Worm (Caenorhabditis elegans) whole organism, young adult: ENCODE data around the gene D1014.6.
A peak's percentile ranks its signal among the peaks of the same experiment; 100 is the strongest.

ENCODE experiments used
- D2030.7 ChIP-seq: fragments of 200-800 bp; sonication (Bioruptor generic); IDR thresholded peaks from 2 replicates; pipeline ENCODE4 v1.3.6; 2022; ENCODE audit warnings: missing genetic modification reagents, missing genetic modification characterization, missing compliant biosample characterization
- F37B4.10 ChIP-seq: fragments of 200-800 bp; sonication (Bioruptor generic); IDR thresholded peaks from 2 replicates; pipeline ENCODE4 v1.3.6; 2022; ENCODE audit warnings: missing genetic modification characterization, missing compliant biosample characterization
- F49E8.2 ChIP-seq: sonication (generic microtip); optimal IDR thresholded peaks from 3 replicates; lab custom pipeline; 2017; ENCODE audit warnings: missing genetic modification characterization, mild to moderate bottlenecking, missing compliant biosample characterization, antibody characterized with exemption, moderate library complexity; ENCODE audit not compliant: insufficient read depth
- F55B11.4 ChIP-seq: sonication (generic microtip); optimal IDR thresholded peaks from 2 replicates; lab custom pipeline; 2016; ENCODE audit warnings: missing compliant biosample characterization, missing genetic modification characterization, borderline replicate concordance; ENCODE audit not compliant: insufficient read depth
- K11D2.4 ChIP-seq: fragments of 200-800 bp; sonication (Bioruptor generic); IDR thresholded peaks from 2 replicates; pipeline ENCODE4 v1.3.6; 2022; ENCODE audit warnings: missing genetic modification reagents, missing genetic modification characterization, missing compliant biosample characterization
- Y53F4B.3 ChIP-seq: fragments of 200-800 bp; sonication (Bioruptor generic); IDR thresholded peaks from 2 replicates; pipeline ENCODE4 v1.3.6; 2022; ENCODE audit warnings: missing genetic modification reagents, missing genetic modification characterization, missing compliant biosample characterization
- Y56A3A.18 ChIP-seq: fragments of 200-800 bp; sonication (Bioruptor generic); IDR thresholded peaks from 2 replicates; pipeline ENCODE4 v1.3.6; 2022; ENCODE audit warnings: missing genetic modification reagents, missing genetic modification characterization, missing compliant biosample characterization
- Y79H2A.3 ChIP-seq: fragments of 200-800 bp; sonication (Bioruptor generic); conservative IDR thresholded peaks from 2 replicates; pipeline ENCODE4 v1.3.6; 2022; ENCODE audit warnings: missing genetic modification reagents, missing genetic modification characterization, missing compliant biosample characterization
- ZK185.1 ChIP-seq: sonication (generic microtip); optimal IDR thresholded peaks from 2 replicates; lab custom pipeline; 2016; ENCODE audit warnings: mild to moderate bottlenecking, missing genetic modification characterization, missing compliant biosample characterization; ENCODE audit not compliant: poor library complexity, severe bottlenecking
- atf-7 ChIP-seq: sonication (generic microtip); optimal IDR thresholded peaks from 2 replicates; lab custom pipeline; 2017; ENCODE audit warnings: mild to moderate bottlenecking, missing genetic modification characterization, missing compliant biosample characterization
- attf-6 ChIP-seq: fragments of 200-800 bp; sonication (Bioruptor generic); IDR thresholded peaks from 2 replicates; pipeline ENCODE4 v1.3.6; 2022; ENCODE audit warnings: missing genetic modification reagents, missing genetic modification characterization, missing compliant biosample characterization
- bed-2 ChIP-seq: fragments of 200-800 bp; sonication (Bioruptor generic); IDR thresholded peaks from 2 replicates; pipeline ENCODE4 v1.3.6; 2022; ENCODE audit warnings: missing genetic modification reagents, missing genetic modification characterization, missing compliant biosample characterization
- ceh-27 ChIP-seq: fragments of 200-800 bp; sonication (Bioruptor generic); optimal IDR thresholded peaks from 2 replicates; lab custom pipeline; 2018; ENCODE audit warnings: mild to moderate bottlenecking, missing genetic modification characterization, moderate library complexity, missing compliant biosample characterization
- ceh-58 ChIP-seq: fragments of 200-800 bp; sonication (Bioruptor generic); IDR thresholded peaks from 2 replicates; pipeline ENCODE4 v1.3.6; 2022; ENCODE audit warnings: missing genetic modification characterization, missing compliant biosample characterization
- ceh-79 ChIP-seq: sonication (generic microtip); optimal IDR thresholded peaks from 2 replicates; lab custom pipeline; 2017; ENCODE audit warnings: mild to moderate bottlenecking, missing genetic modification characterization, missing compliant biosample characterization
- ekl-4 ChIP-seq: fragments of 200-800 bp; sonication (Bioruptor generic); IDR thresholded peaks from 2 replicates; pipeline ENCODE4 v1.3.6; 2022; ENCODE audit warnings: missing genetic modification reagents, missing genetic modification characterization, missing compliant biosample characterization
- ets-4 ChIP-seq: fragments of 200-800 bp; sonication (Bioruptor generic); optimal IDR thresholded peaks from 2 replicates; lab custom pipeline; 2018; ENCODE audit warnings: mild to moderate bottlenecking, missing genetic modification characterization, missing compliant biosample characterization
- hrde-1 ChIP-seq: sonication (generic microtip); optimal IDR thresholded peaks from 2 replicates; lab custom pipeline; 2016; ENCODE audit warnings: missing genetic modification characterization, mild to moderate bottlenecking, missing compliant biosample characterization, moderate library complexity, missing genotype, missing genetic modification reagents, borderline replicate concordance
- hsf-1 ChIP-seq: fragments of 200-800 bp; sonication (Bioruptor generic); IDR thresholded peaks from 2 replicates; pipeline ENCODE4 v1.3.6; 2022; ENCODE audit warnings: missing genetic modification reagents, missing genetic modification characterization, missing compliant biosample characterization
- lin-26 ChIP-seq: fragments of 200-800 bp; sonication (Bioruptor generic); IDR thresholded peaks from 2 replicates; pipeline ENCODE4 v1.3.6; 2022; ENCODE audit warnings: missing genetic modification reagents, missing genetic modification characterization, missing compliant biosample characterization
- lsy-27 ChIP-seq: sonication (generic microtip); optimal IDR thresholded peaks from 2 replicates; lab custom pipeline; 2017; ENCODE audit warnings: missing genetic modification characterization, mild to moderate bottlenecking, missing compliant biosample characterization, antibody characterized with exemption, missing genotype, borderline replicate concordance; ENCODE audit not compliant: insufficient read depth
- mcd-1 ChIP-seq: fragments of 200-800 bp; sonication (Bioruptor generic); IDR thresholded peaks from 2 replicates; pipeline ENCODE4 v1.3.6; 2022; ENCODE audit warnings: missing genetic modification reagents, missing genetic modification characterization, missing compliant biosample characterization
- mes-4 ChIP-seq: sonication (generic microtip); optimal IDR thresholded peaks from 2 replicates; lab custom pipeline; 2016; ENCODE audit warnings: missing genotype, missing genetic modification characterization, missing compliant biosample characterization
- nhr-27 ChIP-seq: fragments of 200-800 bp; sonication (Bioruptor generic); optimal IDR thresholded peaks from 2 replicates; lab custom pipeline; 2018; ENCODE audit warnings: mild to moderate bottlenecking, missing genetic modification characterization, moderate library complexity, missing compliant biosample characterization
- nhr-80 ChIP-seq: sonication (generic microtip); optimal IDR thresholded peaks from 2 replicates; lab custom pipeline; 2016; ENCODE audit warnings: missing genetic modification characterization, missing compliant biosample characterization
- nhr-90 ChIP-seq: sonication (generic microtip); optimal IDR thresholded peaks from 2 replicates; lab custom pipeline; 2016; ENCODE audit warnings: missing genotype, mild to moderate bottlenecking, missing genetic modification characterization, missing compliant biosample characterization
- rcor-1 ChIP-seq: fragments of 200-800 bp; sonication (Bioruptor generic); IDR thresholded peaks from 2 replicates; pipeline ENCODE4 v1.3.6; 2022; ENCODE audit warnings: missing genetic modification reagents, missing genetic modification characterization, missing compliant biosample characterization
- snpc-1.1 ChIP-seq: sonication (generic microtip); optimal IDR thresholded peaks from 2 replicates; lab custom pipeline; 2017; ENCODE audit warnings: missing genetic modification characterization, mild to moderate bottlenecking, missing compliant biosample characterization, antibody characterized with exemption, moderate library complexity, missing genotype, missing genetic modification reagents; ENCODE audit not compliant: insufficient read depth
- snpc-3.4 ChIP-seq: sonication (generic microtip); optimal IDR thresholded peaks from 2 replicates; lab custom pipeline; 2017; ENCODE audit warnings: missing genetic modification characterization, mild to moderate bottlenecking, missing compliant biosample characterization, antibody characterized with exemption, moderate library complexity, missing genotype, missing genetic modification reagents
- ztf-18 ChIP-seq: sonication (generic microtip); optimal IDR thresholded peaks from 2 replicates; lab custom pipeline; 2016; ENCODE audit warnings: missing genotype, mild to moderate bottlenecking, missing genetic modification characterization, missing compliant biosample characterization
- ztf-26 ChIP-seq: sonication (generic microtip); optimal IDR thresholded peaks from 2 replicates; lab custom pipeline; 2017; ENCODE audit warnings: missing genetic modification characterization, missing compliant biosample characterization
- ztf-6 ChIP-seq: fragments of 200-800 bp; sonication (Bioruptor generic); IDR thresholded peaks from 2 replicates; pipeline ENCODE4 v1.3.6; 2022; ENCODE audit warnings: missing genetic modification reagents, missing genetic modification characterization, missing compliant biosample characterization

The D1014.6 gene

ce11 chrV:8157446-8157845 lies 36.5 kb downstream of the D1014.6 start, which contains the start of gene sul-2:
TSS of gene sul-2 (plus strand) at chrV:8157746.
- no peak for TF ChIP-seq F49E8.2 (tag; lab: Kevin White, UChicago)
- TF ChIP-seq nhr-27 = no peak
- no peak for TF ChIP-seq hrde-1
- no peak for TF ChIP-seq ztf-26
- TF ChIP-seq D2030.7 (GFP tag; lab: Robert Waterston, UW) = no peak
- TF ChIP-seq Y56A3A.18 (GFP tag; lab: Robert Waterston, UW) = no peak
- TF ChIP-seq hsf-1 (GFP tag; lab: Robert Waterston, UW) = no peak
- TF ChIP-seq ceh-58 (GFP tag; lab: Robert Waterston, UW) = no peak
- no peak for TF ChIP-seq bed-2
- TF ChIP-seq rcor-1 (GFP tag; lab: Robert Waterston, UW) = no peak
- TF ChIP-seq snpc-3.4 (tag; lab: Kevin White, UChicago) = no peak
- TF ChIP-seq F37B4.10 (GFP tag; lab: Robert Waterston, UW) = no peak
- no peak for TF ChIP-seq ztf-6
- no peak for TF ChIP-seq F55B11.4 (tag; lab: Kevin White, UChicago)
- TF ChIP-seq lsy-27 (tag; lab: Kevin White, UChicago) = no peak
- TF ChIP-seq, all 124 proteins: peak for 0

- TF ChIP-seq K11D2.4 = no peak
- TF ChIP-seq attf-6 (GFP tag; lab: Robert Waterston, UW) = no peak
- TF ChIP-seq rcor-1 (GFP tag; lab: Robert Waterston, UW) = no peak
- TF ChIP-seq lin-26 (GFP tag; lab: Robert Waterston, UW) = no peak
- TF ChIP-seq snpc-1.1 = no peak
- no peak for TF ChIP-seq ceh-79 (tag; lab: Kevin White, UChicago)
- no peak for TF ChIP-seq hrde-1
- no peak for TF ChIP-seq mes-4 (tag; lab: Kevin White, UChicago)
- no peak for TF ChIP-seq F55B11.4 (tag; lab: Kevin White, UChicago)
Measured at ce11 chrV:8159629-8160028, 38.7 kb downstream of the D1014.6 start, which contains the start of gene F20D6.6. TSS of gene F20D6.6 (plus strand) at chrV:8159929.

ce11 chrV:8161699-8162098 lies 40.7 kb downstream of the D1014.6 start, which contains the start of gene F20D6.5:
TSS of gene F20D6.5 (plus strand) at chrV:8161957.
- TF ChIP-seq nhr-80 (peak; percentile 60), Y53F4B.3 (GFP tag; lab: Robert Waterston, UW) (no peak)

DNA sequence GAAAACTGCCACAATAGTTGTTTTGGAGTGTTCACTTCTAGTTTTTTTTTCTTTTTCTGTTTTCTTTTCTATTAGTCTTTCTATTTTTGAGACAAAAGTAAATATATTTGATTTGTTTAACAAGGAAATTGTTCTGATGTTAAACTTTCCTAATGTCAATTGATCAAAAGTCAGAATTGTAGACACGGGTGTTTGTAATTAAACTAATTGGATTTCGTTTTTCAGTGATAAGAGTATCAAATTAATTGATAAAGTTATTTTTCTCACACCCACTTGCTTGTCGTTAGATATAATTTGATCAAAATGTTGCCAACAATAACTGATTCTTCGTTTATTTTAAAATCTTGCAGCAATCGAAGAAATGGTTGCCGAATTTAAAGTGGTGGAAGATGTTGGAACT lies 42.2 kb downstream of the D1014.6 start:
- TF ChIP-seq Y56A3A.18 (GFP tag; lab: Robert Waterston, UW) = no peak
- no peak for TF ChIP-seq mcd-1 (GFP tag; lab: Robert Waterston, UW)
- no peak for TF ChIP-seq snpc-3.4 (tag; lab: Kevin White, UChicago)
- TF ChIP-seq ets-4 (GFP tag; lab: Kevin White, UChicago) = no peak
- TF ChIP-seq ZK185.1 (tag; lab: Kevin White, UChicago) = no peak
- no peak for TF ChIP-seq Y79H2A.3
- no peak for TF ChIP-seq ztf-18
- TF ChIP-seq atf-7 (tag; lab: Kevin White, UChicago) = no peak
- TF ChIP-seq nhr-90 (tag; lab: Kevin White, UChicago) = no peak
- TF ChIP-seq ekl-4 (GFP tag; lab: Robert Waterston, UW) = no peak
- no peak for TF ChIP-seq ceh-27 (GFP tag; lab: Kevin White, UChicago)
